Fruit fly (Drosophila melanogaster) whole organism, wandering third instar larva: ENCODE measurements around the gene PolE1.

ENCODE experiments used
- Abd-B ChIP-seq: fragments of >200 bp; optimal IDR thresholded peaks from 2 replicates; lab custom pipeline; 2017; ENCODE audit warnings: missing biosample characterization, missing genetic modification characterization
- CG9705 ChIP-seq: fragments of 200-800 bp; sonication (Bioruptor generic); optimal IDR thresholded peaks from 2 replicates; lab custom pipeline; 2018; ENCODE audit warnings: missing biosample characterization, mild to moderate bottlenecking, missing genetic modification characterization
- CrebA ChIP-seq: fragments of 200-800 bp; sonication (Bioruptor generic); optimal IDR thresholded peaks from 2 replicates; lab custom pipeline; 2016; ENCODE audit warnings: missing biosample characterization, mild to moderate bottlenecking, missing genetic modification characterization, borderline replicate concordance
- Dfd ChIP-seq: fragments of >200 bp; optimal IDR thresholded peaks from 2 replicates; lab custom pipeline; 2017; ENCODE audit warnings: missing biosample characterization, missing genetic modification characterization
- Dif ChIP-seq: fragments of 200-275, 200-300 bp; sonication (Bioruptor generic); optimal IDR thresholded peaks from 2 replicates; lab custom pipeline; 2018; ENCODE audit warnings: missing biosample characterization, missing genetic modification characterization; ENCODE audit not compliant: partially characterized antibody
- GATAd ChIP-seq: sonication (Bioruptor generic); optimal IDR thresholded peaks from 2 replicates; lab custom pipeline; 2016; ENCODE audit warnings: missing biosample characterization, missing genetic modification characterization
- Hnf4 ChIP-seq: fragments of 200-800 bp; sonication (Bioruptor generic); optimal IDR thresholded peaks from 2 replicates; lab custom pipeline; 2016; ENCODE audit warnings: missing biosample characterization, mild to moderate bottlenecking, missing genetic modification characterization
- Jra ChIP-seq: sonication (Bioruptor generic); optimal IDR thresholded peaks from 2 replicates; lab custom pipeline; 2016; ENCODE audit warnings: missing biosample characterization, missing genetic modification characterization
- Mio ChIP-seq: sonication (Bioruptor generic); optimal IDR thresholded peaks from 2 replicates; lab custom pipeline; 2016; ENCODE audit warnings: missing biosample characterization, missing genetic modification characterization
- Myc ChIP-seq: fragments of >200 bp; optimal IDR thresholded peaks from 2 replicates; lab custom pipeline; 2017
- Sp1 ChIP-seq: fragments of 200-800 bp; sonication (Bioruptor generic); optimal IDR thresholded peaks from 3 replicates; lab custom pipeline; 2019; ENCODE audit warnings: missing biosample characterization, mild to moderate bottlenecking, missing genetic modification characterization, moderate library complexity
- Vsx2 ChIP-seq: fragments of 200-300, 225-300 bp; sonication (Bioruptor generic); optimal IDR thresholded peaks from 2 replicates; lab custom pipeline; 2018; ENCODE audit warnings: missing biosample characterization, missing genetic modification characterization; ENCODE audit not compliant: partially characterized antibody
- br ChIP-seq: fragments of 200-800 bp; sonication (Bioruptor generic); optimal IDR thresholded peaks from 2 replicates; lab custom pipeline; 2016; ENCODE audit warnings: missing biosample characterization, missing genetic modification characterization
- dl ChIP-seq, 2 experiments: fragments of 175-275, 200-275 bp in 1 of 2; fragments of 200-275 bp in 1 of 2; sonication (Bioruptor generic); optimal IDR thresholded peaks; lab custom pipeline; 2018; ENCODE audit warnings: mild to moderate bottlenecking in 2 of 2, missing biosample characterization in 2 of 2, missing genetic modification characterization in 2 of 2, moderate library complexity in 2 of 2; ENCODE audit not compliant: partially characterized antibody in 2 of 2, insufficient read depth in 1 of 2
- dmrt93B ChIP-seq: fragments of 200-800 bp; sonication (Bioruptor generic); optimal IDR thresholded peaks from 2 replicates; lab custom pipeline; 2018; ENCODE audit warnings: missing biosample characterization, mild to moderate bottlenecking, missing genetic modification characterization
- dsf ChIP-seq: sonication (Bioruptor generic); optimal IDR thresholded peaks from 2 replicates; lab custom pipeline; 2016; ENCODE audit warnings: missing biosample characterization, missing genetic modification characterization, borderline replicate concordance
- ey ChIP-seq: fragments of 200-800 bp; sonication (Bioruptor generic); optimal IDR thresholded peaks from 2 replicates; lab custom pipeline; 2016; ENCODE audit warnings: missing biosample characterization, missing genetic modification characterization
- pan ChIP-seq: fragments of >200 bp; optimal IDR thresholded peaks from 2 replicates; lab custom pipeline; 2017
- psq ChIP-seq: fragments of 200-800 bp; sonication (Bioruptor generic); optimal IDR thresholded peaks from 3 replicates; lab custom pipeline; 2017; ENCODE audit warnings: missing biosample characterization, mild to moderate bottlenecking, missing genetic modification characterization, moderate library complexity
- sage ChIP-seq: fragments of 200-800 bp; sonication (Bioruptor generic); optimal IDR thresholded peaks from 2 replicates; lab custom pipeline; 2016; ENCODE audit warnings: missing biosample characterization, mild to moderate bottlenecking, missing genetic modification characterization
- sv ChIP-seq: fragments of 200-800 bp; sonication (Bioruptor generic); optimal IDR thresholded peaks from 3 replicates; lab custom pipeline; 2016; ENCODE audit warnings: missing biosample characterization, missing genetic modification characterization
- tai ChIP-seq: sonication (Bioruptor generic); optimal IDR thresholded peaks from 2 replicates; lab custom pipeline; 2016; ENCODE audit warnings: missing biosample characterization, missing genetic modification characterization
- usp ChIP-seq: fragments of >200 bp; optimal IDR thresholded peaks from 2 replicates; lab custom pipeline; 2017; ENCODE audit warnings: missing biosample characterization, missing genetic modification characterization
- woc ChIP-seq: sonication (Bioruptor generic); optimal IDR thresholded peaks from 2 replicates; lab custom pipeline; 2016; ENCODE audit warnings: missing biosample characterization, mild to moderate bottlenecking, missing genetic modification characterization

The PolE1 gene

DNA sequence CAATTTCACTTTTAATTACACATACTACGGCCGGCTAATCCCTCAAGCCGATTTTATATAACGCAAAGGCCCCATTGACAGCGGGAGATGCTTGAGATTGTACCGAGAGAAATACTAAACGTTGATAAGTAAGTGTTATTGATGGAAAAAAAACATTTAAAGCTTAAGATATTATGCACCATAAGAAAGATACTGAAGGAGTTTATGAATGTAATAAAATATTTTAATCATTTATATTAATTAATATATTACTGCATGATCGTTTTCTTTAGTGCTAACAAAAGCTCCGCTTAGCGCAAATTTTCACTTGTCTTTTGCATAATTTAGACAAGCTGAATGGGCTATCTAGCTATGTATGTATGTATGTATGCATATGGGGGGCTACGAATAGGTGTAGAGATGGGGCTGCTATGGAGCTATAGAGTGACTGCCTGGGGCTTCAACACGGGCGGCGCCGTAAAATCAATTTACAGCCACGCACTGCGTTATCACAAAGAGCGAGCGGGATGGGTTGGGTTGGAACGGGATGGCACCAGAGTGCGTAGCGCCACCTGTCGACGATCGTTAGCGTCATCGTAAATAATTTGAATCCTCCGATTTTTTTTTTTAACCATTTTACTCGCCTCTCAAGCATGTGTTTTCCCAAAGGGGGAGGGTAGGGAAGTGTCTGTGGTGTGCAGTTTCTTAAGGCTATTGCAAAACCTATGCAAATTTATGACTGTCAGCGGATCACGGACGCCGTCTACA is 48.8 kb downstream of the PolE1 start:
- no peak for TF ChIP-seq Mio
- no peak for TF ChIP-seq usp
- no peak for TF ChIP-seq sage (GFP tag; lab: Kevin White, UChicago)
- no peak for TF ChIP-seq CG9705 (GFP tag; lab: Kevin White, UChicago)
- TF ChIP-seq woc (GFP tag; lab: Kevin White, UChicago) = no peak
- no peak for TF ChIP-seq br (GFP tag; lab: Kevin White, UChicago)
- no peak for TF ChIP-seq psq (GFP tag; lab: Kevin White, UChicago)
- no peak for TF ChIP-seq pan
- TF ChIP-seq Myc (lab: Kevin White, UChicago) = no peak
- no peak for TF ChIP-seq sv (GFP tag; lab: Kevin White, UChicago)
- TF ChIP-seq Vsx2 (GFP tag; lab: Kevin White, UChicago) = no peak
- TF ChIP-seq Sp1 (GFP tag; lab: Kevin White, UChicago) = no peak
- TF ChIP-seq Abd-B (GFP tag; lab: Kevin White, UChicago) = no peak
- no peak for TF ChIP-seq Hnf4 (GFP tag; lab: Kevin White, UChicago)
- no peak for TF ChIP-seq GATAd
- TF ChIP-seq dl (GFP tag; optimal IDR thresholded peaks at IDR 0.05; lab: Kevin White, UChicago; ENCODE audit: insufficient read depth in 1 of 2, partially characterized antibody in 2 of 2) = no peak

DNA sequence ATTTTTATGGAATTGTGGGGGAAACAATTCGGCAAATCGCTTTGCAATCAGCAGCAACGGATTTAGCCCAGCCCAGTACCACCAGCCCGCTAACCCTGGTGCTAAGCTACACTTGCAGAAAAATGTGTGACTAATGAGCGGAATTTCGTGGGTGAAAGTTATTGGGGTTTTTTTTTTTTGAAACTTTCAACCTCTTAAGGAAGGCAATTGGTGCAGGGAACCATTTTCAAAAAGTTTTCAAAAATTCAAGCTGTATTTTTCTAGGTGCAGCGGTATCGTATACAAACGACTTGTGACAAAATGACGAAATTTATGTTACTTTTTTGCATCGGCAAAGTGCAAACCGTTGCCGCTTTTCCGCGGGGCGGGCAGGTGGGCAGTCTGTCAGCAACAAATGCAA is 51.1 kb downstream of the PolE1 start:
- TF ChIP-seq usp (no peak), Vsx2 (GFP tag; lab: Kevin White, UChicago) (no peak)

DNA sequence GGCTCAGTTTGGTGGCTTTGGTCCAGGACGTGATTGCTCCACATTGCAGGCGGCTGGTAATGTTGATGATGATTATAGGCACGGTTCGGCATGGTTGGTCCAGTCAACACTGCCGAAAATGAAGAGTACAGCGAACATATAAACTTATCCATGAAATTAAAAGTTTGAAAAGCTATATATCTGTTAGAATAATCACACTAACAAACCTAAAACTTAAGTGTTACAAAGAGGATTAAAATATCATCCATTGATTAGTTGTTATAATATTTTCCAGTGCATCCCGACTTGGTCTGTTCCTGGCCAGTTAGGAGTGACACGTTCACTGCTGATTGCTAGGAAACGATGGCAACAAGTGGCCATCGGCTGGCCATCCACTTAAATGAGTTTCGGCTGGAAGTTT is 51.8 kb downstream of the PolE1 start:
- TF ChIP-seq Jra (GFP tag; lab: Kevin White, UChicago) = no peak
- no peak for TF ChIP-seq tai (GFP tag; lab: Kevin White, UChicago)
- TF ChIP-seq Vsx2 (GFP tag; lab: Kevin White, UChicago) = no peak
- TF ChIP-seq usp = no peak
- TF ChIP-seq, all 38 proteins: peak for 0

DNA sequence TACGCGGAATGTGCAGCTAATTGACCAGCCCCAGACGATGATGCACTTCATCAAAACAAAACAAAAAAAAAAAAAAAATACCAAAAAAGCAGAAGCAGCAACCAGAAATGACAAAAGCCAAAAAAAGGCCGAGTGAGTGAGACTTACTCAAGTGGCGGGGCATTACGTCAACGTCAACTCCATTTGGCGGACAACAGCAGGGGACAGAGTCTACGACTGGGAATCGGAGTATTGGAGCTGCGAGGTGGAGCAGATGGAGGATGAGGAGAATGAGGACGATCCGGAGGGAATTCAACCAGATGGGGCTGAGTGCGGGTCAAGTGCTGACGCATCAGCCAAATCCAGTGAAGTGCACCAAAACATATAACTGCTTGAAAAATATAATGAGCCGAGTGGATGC is 53.6 kb downstream of the PolE1 start:
- TF ChIP-seq Dif (GFP tag; lab: Kevin White, UChicago) (no peak), tai (GFP tag; lab: Kevin White, UChicago) (no peak), dmrt93B (no peak), pan (no peak), CrebA (no peak), Jra (GFP tag; lab: Kevin White, UChicago) (no peak), Dfd (no peak), ey (GFP tag; lab: Kevin White, UChicago) (no peak), Myc (lab: Kevin White, UChicago) (no peak), sage (GFP tag; lab: Kevin White, UChicago) (no peak)

DNA sequence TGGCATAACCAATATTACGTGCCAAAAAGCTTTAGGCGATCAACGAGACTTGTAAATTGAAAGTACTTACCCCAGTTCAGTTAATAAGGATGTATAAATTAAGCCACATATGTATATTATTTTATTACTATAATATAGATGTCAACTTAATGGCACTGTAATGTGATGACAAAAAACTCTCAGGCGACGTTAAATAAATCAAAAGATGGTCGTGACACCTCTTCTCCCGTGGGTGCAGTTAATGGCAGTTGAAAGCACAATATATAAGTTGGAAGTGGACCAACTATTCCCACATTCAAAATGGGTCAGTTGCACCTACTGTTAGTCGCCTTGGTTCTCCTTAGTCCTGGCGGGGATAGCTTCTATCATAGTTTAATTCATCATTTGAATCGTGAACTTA is 54.6 kb downstream of the PolE1 start, which contains the start of gene Ir94d:
TSS of gene Ir94d (plus strand) at position 301 of the 400 bp plus-strand sequence.
- TF ChIP-seq CG9705 (GFP tag; lab: Kevin White, UChicago) (no peak), ey (GFP tag; lab: Kevin White, UChicago) (no peak)

DNA sequence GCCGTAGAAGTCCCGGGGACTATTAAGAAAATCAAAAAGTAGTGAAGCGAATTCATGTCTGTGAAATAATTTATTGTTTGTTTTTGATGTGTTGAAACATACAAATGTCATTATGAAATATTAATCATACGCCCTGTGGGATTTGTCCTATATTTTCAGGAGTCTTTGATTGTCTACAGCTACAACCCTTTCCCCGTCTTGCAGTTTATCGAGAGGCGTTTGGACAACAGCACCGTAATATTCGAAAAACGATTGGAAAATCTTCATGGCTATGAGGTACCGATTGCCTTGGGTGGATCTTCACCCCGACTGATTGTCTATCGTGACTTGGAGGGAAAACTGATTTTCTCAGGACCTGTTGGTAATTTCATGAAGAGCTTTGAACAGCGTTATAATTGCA is 55.7 kb downstream of the PolE1 start, which contains the start of gene CG17380:
TSS of gene CG17380 (minus strand) at position 101 of the 400 bp plus-strand sequence.
- TF ChIP-seq dsf (GFP tag; lab: Kevin White, UChicago) (no peak), sage (GFP tag; lab: Kevin White, UChicago) (no peak), usp (no peak)
